Worm (Caenorhabditis elegans): ENCODE data around the gene T20G5.9.

Gene T20G5.9

ce11 chrIII:10209703-10210102 is at the start of gene T20G5.9:
Gene T20G5.9, plus strand, starts transcription at chrIII:10209840.
- TF ChIP-seq unc-62 (GFP tag; optimal IDR thresholded peaks at IDR 0.05) = no peak

- no peak for TF ChIP-seq unc-62 (GFP tag; optimal IDR thresholded peaks at IDR 0.05)
These were observed 49.3 kb upstream of the T20G5.9 start, which contains the start of the genes K08E5.5 and mua-3 for ce11 chrIII:10160385-10160784. Gene K08E5.5, minus strand, starts transcription at chrIII:10160485. Gene mua-3, plus strand, starts transcription at chrIII:10160697.

- TF ChIP-seq unc-62 (GFP tag; optimal IDR thresholded peaks at IDR 0.05) = no peak
These were observed 39.4 kb upstream of the T20G5.9 start for ce11 chrIII:10170265-10170664.

ce11 chrIII:10178023-10178422 is 31.6 kb upstream of the T20G5.9 start:
- no peak for TF ChIP-seq unc-62 (GFP tag; optimal IDR thresholded peaks at IDR 0.05)

- TF ChIP-seq unc-62 (GFP tag; optimal IDR thresholded peaks at IDR 0.05) = no peak
These were observed 31.1 kb upstream of the T20G5.9 start for ce11 chrIII:10178552-10178951.

- no peak for TF ChIP-seq unc-62 (GFP tag; optimal IDR thresholded peaks at IDR 0.05)
These were observed 30.2 kb upstream of the T20G5.9 start for ce11 chrIII:10179444-10179843.

ce11 chrIII:10181868-10182267 is 27.8 kb upstream of the T20G5.9 start:
- TF ChIP-seq unc-62 (GFP tag; optimal IDR thresholded peaks at IDR 0.05) = no peak

- no peak for TF ChIP-seq unc-62 (GFP tag; optimal IDR thresholded peaks at IDR 0.05)
These were observed 23.5 kb upstream of the T20G5.9 start, which contains the start of gene unc-47 for ce11 chrIII:10186160-10186559. Gene unc-47, minus strand, starts transcription at chrIII:10186260.

- TF ChIP-seq unc-62 (GFP tag; optimal IDR thresholded peaks at IDR 0.05) = no peak
These were observed 21.8 kb upstream of the T20G5.9 start for ce11 chrIII:10187840-10188239.

ce11 chrIII:10188912-10189311 is 20.7 kb upstream of the T20G5.9 start, which contains the start of gene epac-1:
Gene epac-1, plus strand, starts transcription at chrIII:10189212.
- TF ChIP-seq unc-62 (GFP tag; optimal IDR thresholded peaks at IDR 0.05) = no peak

ce11 chrIII:10194569-10194968 is 15.1 kb upstream of the T20G5.9 start:
- no peak for TF ChIP-seq unc-62 (GFP tag; optimal IDR thresholded peaks at IDR 0.05)

ce11 chrIII:10195911-10196310 is 13.7 kb upstream of the T20G5.9 start:
- TF ChIP-seq unc-62 (GFP tag; optimal IDR thresholded peaks at IDR 0.05) = no peak

ce11 chrIII:10196796-10197195 is 12.8 kb upstream of the T20G5.9 start:
- TF ChIP-seq unc-62 (GFP tag; optimal IDR thresholded peaks at IDR 0.05) = no peak

ce11 chrIII:10197416-10197815 is 12.2 kb upstream of the T20G5.9 start, which contains the start of gene dod-6:
Gene dod-6, plus strand, starts transcription at chrIII:10197716.
- no peak for TF ChIP-seq unc-62 (GFP tag; optimal IDR thresholded peaks at IDR 0.05)

ce11 chrIII:10199052-10199451 is 10.6 kb upstream of the T20G5.9 start, which contains the start of gene T20G5.8:
Gene T20G5.8, plus strand, starts transcription at chrIII:10199352.
- TF ChIP-seq unc-62 (GFP tag; optimal IDR thresholded peaks at IDR 0.05) = no peak

- TF ChIP-seq unc-62 (GFP tag; optimal IDR thresholded peaks at IDR 0.05) = no peak
These were observed 8.4 kb upstream of the T20G5.9 start, which contains the start of the genes T20G5.13 and T20G5.12 for ce11 chrIII:10201235-10201634. Gene T20G5.13, minus strand, starts transcription at chrIII:10201335. Gene T20G5.12, plus strand, starts transcription at chrIII:10201604.

ce11 chrIII:10202391-10202790 is 7.2 kb upstream of the T20G5.9 start:
- TF ChIP-seq unc-62 (GFP tag; optimal IDR thresholded peaks at IDR 0.05) = no peak

All from whole organism, dauer.